Worm (Caenorhabditis elegans) whole organism, mixed stage, embryonic: ENCODE measurements around the gene Y47C4A.1.

ENCODE experiments used
- hlh-1 ChIP-seq: fragments of 150-350 bp; optimal IDR thresholded peaks from 2 replicates; lab custom pipeline; 2014; ENCODE audit warnings: missing biosample characterization, missing genetic modification reagents, missing genetic modification characterization
- lin-13 ChIP-seq: fragments of 150-350 bp; optimal IDR thresholded peaks from 2 replicates; lab custom pipeline; 2014; ENCODE audit warnings: missing biosample characterization, missing genetic modification characterization
- mab-5 ChIP-seq: fragments of 150-350 bp; optimal IDR thresholded peaks from 2 replicates; lab custom pipeline; 2014; ENCODE audit warnings: missing biosample characterization, missing genetic modification characterization
- nhr-237 ChIP-seq: fragments of 150-350 bp; optimal IDR thresholded peaks from 2 replicates; lab custom pipeline; 2014; ENCODE audit warnings: missing biosample characterization, missing genetic modification characterization
- nhr-76 ChIP-seq: sonication (generic microtip); optimal IDR thresholded peaks from 2 replicates; lab custom pipeline; 2017; ENCODE audit warnings: missing biosample characterization, missing genetic modification characterization
- pha-4 ChIP-seq: fragments of 150-350 bp; optimal IDR thresholded peaks from 2 replicates; lab custom pipeline; 2018; ENCODE audit warnings: missing biosample characterization, missing genetic modification reagents, missing genetic modification characterization
- snpc-4 ChIP-seq: fragments of 150-350 bp; optimal IDR thresholded peaks from 2 replicates; lab custom pipeline; 2014; ENCODE audit warnings: missing biosample characterization, missing genetic modification characterization
- sptf-1 ChIP-seq: sonication (generic microtip); optimal IDR thresholded peaks from 2 replicates; lab custom pipeline; 2017; ENCODE audit warnings: mild to moderate bottlenecking, missing genetic modification characterization, moderate library complexity, missing compliant biosample characterization
- unc-62 ChIP-seq: fragments of 150-350 bp; optimal IDR thresholded peaks from 2 replicates; lab custom pipeline; 2014; ENCODE audit warnings: missing biosample characterization, missing genetic modification reagents, missing genetic modification characterization
- ztf-11 ChIP-seq: fragments of 150-350 bp; optimal IDR thresholded peaks from 2 replicates; lab custom pipeline; 2014; ENCODE audit warnings: missing biosample characterization, missing genetic modification characterization

- no peak for TF ChIP-seq nhr-237 (tag; lab: Kevin White, UChicago)
- TF ChIP-seq pha-4: no peak
- no peak for TF ChIP-seq hlh-1 (tag; lab: Kevin White, UChicago)
- no peak for TF ChIP-seq nhr-76 (tag; lab: Kevin White, UChicago)
- no peak for TF ChIP-seq ztf-11 (tag; lab: Kevin White, UChicago)
- TF ChIP-seq mab-5 (tag; lab: Kevin White, UChicago): no peak
- no peak for TF ChIP-seq snpc-4 (tag; lab: Kevin White, UChicago)
- TF ChIP-seq unc-62 (GFP tag; lab: Kevin White, UChicago): no peak
- TF ChIP-seq lin-13 (tag; lab: Kevin White, UChicago): no peak
- TF ChIP-seq sptf-1 (tag; lab: Kevin White, UChicago): no peak
Measured at ce11 chrX:332643-333042, 46.6 kb upstream of the Y47C4A.1 start.
